Worm (Caenorhabditis elegans) whole organism, young adult: ENCODE results near the gene F10E7.11.

Experiments used
- D2030.7 ChIP-seq: fragments of 200-800 bp; sonication (Bioruptor generic); IDR thresholded peaks from 2 replicates; pipeline ENCODE4 v1.3.6; 2022; ENCODE audit warnings: missing genetic modification reagents, missing genetic modification characterization, missing compliant biosample characterization
- F23B12.7 ChIP-seq: sonication (generic microtip); optimal IDR thresholded peaks from 2 replicates; lab custom pipeline; 2017; ENCODE audit warnings: missing genetic modification characterization, mild to moderate bottlenecking, missing compliant biosample characterization, antibody characterized with exemption, moderate library complexity; ENCODE audit not compliant: insufficient read depth
- F33H1.4 ChIP-seq: fragments of 200-800 bp; sonication (Bioruptor generic); IDR thresholded peaks from 2 replicates; pipeline ENCODE4 v1.3.6; 2022; ENCODE audit warnings: missing genetic modification reagents, missing genetic modification characterization, missing compliant biosample characterization
- F39B2.1 ChIP-seq: fragments of 200-800 bp; sonication (Bioruptor generic); IDR thresholded peaks from 2 replicates; pipeline ENCODE4 v1.3.6; 2022; ENCODE audit warnings: missing genetic modification reagents, missing genetic modification characterization, missing compliant biosample characterization
- F52B5.7 ChIP-seq: sonication (generic microtip); optimal IDR thresholded peaks from 2 replicates; lab custom pipeline; 2016; ENCODE audit warnings: mild to moderate bottlenecking, missing genetic modification characterization, missing compliant biosample characterization
- F57A8.1 ChIP-seq: fragments of 200-800 bp; sonication (Bioruptor generic); optimal IDR thresholded peaks from 2 replicates; lab custom pipeline; 2018; ENCODE audit warnings: mild to moderate bottlenecking, missing genetic modification characterization, moderate library complexity, missing compliant biosample characterization
- F57C9.4 ChIP-seq: sonication (generic microtip); optimal IDR thresholded peaks from 2 replicates; lab custom pipeline; 2017; ENCODE audit warnings: mild to moderate bottlenecking, missing genetic modification characterization, missing compliant biosample characterization
- T07F8.4 ChIP-seq: sonication (generic microtip); optimal IDR thresholded peaks from 2 replicates; lab custom pipeline; 2016; ENCODE audit warnings: mild to moderate bottlenecking, missing genetic modification characterization, moderate library complexity, missing compliant biosample characterization
- Y53G8AR.9 ChIP-seq: fragments of 200-800 bp; sonication (Bioruptor generic); conservative IDR thresholded peaks from 2 replicates; pipeline ENCODE4 v1.3.6; 2022; ENCODE audit warnings: missing genetic modification reagents, missing genetic modification characterization, missing compliant biosample characterization
- ZK185.1 ChIP-seq: sonication (generic microtip); optimal IDR thresholded peaks from 2 replicates; lab custom pipeline; 2016; ENCODE audit warnings: mild to moderate bottlenecking, missing genetic modification characterization, missing compliant biosample characterization; ENCODE audit not compliant: poor library complexity, severe bottlenecking
- ama-1 ChIP-seq, 3 experiments: fragments of 150-350 bp in 1 of 3; sonication (generic microtip) in 2 of 3; optimal IDR thresholded peaks; 2 replicates each; lab custom pipeline; 2014 to 2018; ENCODE audit warnings: missing biosample characterization in 2 of 3, missing genetic modification characterization in 2 of 3, missing genetic modification reagents in 2 of 3
- aptf-2 ChIP-seq: fragments of 200-800 bp; sonication (Bioruptor generic); conservative IDR thresholded peaks from 2 replicates; pipeline ENCODE4 v1.3.6; 2022; ENCODE audit warnings: missing genetic modification reagents, missing genetic modification characterization, missing compliant biosample characterization
- attf-6 ChIP-seq: fragments of 200-800 bp; sonication (Bioruptor generic); IDR thresholded peaks from 2 replicates; pipeline ENCODE4 v1.3.6; 2022; ENCODE audit warnings: missing genetic modification reagents, missing genetic modification characterization, missing compliant biosample characterization
- ceh-27 ChIP-seq: fragments of 200-800 bp; sonication (Bioruptor generic); optimal IDR thresholded peaks from 2 replicates; lab custom pipeline; 2018; ENCODE audit warnings: mild to moderate bottlenecking, missing genetic modification characterization, moderate library complexity, missing compliant biosample characterization
- ceh-40 ChIP-seq: fragments of 200-800 bp; sonication (Bioruptor generic); IDR thresholded peaks from 2 replicates; pipeline ENCODE4 v1.3.6; 2022; ENCODE audit warnings: missing genetic modification characterization, missing compliant biosample characterization
- ceh-58 ChIP-seq: fragments of 200-800 bp; sonication (Bioruptor generic); IDR thresholded peaks from 2 replicates; pipeline ENCODE4 v1.3.6; 2022; ENCODE audit warnings: missing genetic modification characterization, missing compliant biosample characterization
- ceh-91 ChIP-seq: fragments of 200-800 bp; sonication (Bioruptor generic); IDR thresholded peaks from 2 replicates; pipeline ENCODE4 v1.3.6; 2022; ENCODE audit warnings: missing genetic modification reagents, missing genetic modification characterization, missing compliant biosample characterization
- egl-44 ChIP-seq: fragments of 200-800 bp; sonication (Bioruptor generic); IDR thresholded peaks from 2 replicates; pipeline ENCODE4 v1.3.6; 2022; ENCODE audit warnings: missing genetic modification reagents, missing genetic modification characterization, missing compliant biosample characterization
- ekl-4 ChIP-seq: fragments of 200-800 bp; sonication (Bioruptor generic); IDR thresholded peaks from 2 replicates; pipeline ENCODE4 v1.3.6; 2022; ENCODE audit warnings: missing genetic modification reagents, missing genetic modification characterization, missing compliant biosample characterization
- him-1 ChIP-seq: sonication (generic microtip); optimal IDR thresholded peaks from 2 replicates; lab custom pipeline; 2016; ENCODE audit warnings: missing genotype, missing genetic modification reagents, missing genetic modification characterization, missing compliant biosample characterization
- hlh-12 ChIP-seq: sonication (generic microtip); optimal IDR thresholded peaks from 2 replicates; lab custom pipeline; 2016; ENCODE audit warnings: missing genetic modification characterization, missing compliant biosample characterization
- hmg-20 ChIP-seq: fragments of 200-800 bp; sonication (Bioruptor generic); IDR thresholded peaks from 2 replicates; pipeline ENCODE4 v1.3.6; 2022; ENCODE audit warnings: missing genetic modification reagents, missing genetic modification characterization, missing compliant biosample characterization
- lin-35 ChIP-seq, 3 experiments: fragments of 150-350 bp in 2 of 3; sonication (generic microtip) in 1 of 3; optimal IDR thresholded peaks; 2 replicates each; lab custom pipeline; 2014 to 2018; ENCODE audit warnings: missing biosample characterization in 3 of 3, missing genetic modification characterization in 3 of 3, missing genetic modification reagents in 3 of 3
- lin-54 ChIP-seq: fragments of 200-800 bp; sonication (Bioruptor generic); optimal IDR thresholded peaks from 2 replicates; lab custom pipeline; 2018; ENCODE audit warnings: mild to moderate bottlenecking, missing genetic modification characterization, missing compliant biosample characterization
- lsl-1 ChIP-seq: fragments of 200-800 bp; sonication (Bioruptor generic); optimal IDR thresholded peaks from 2 replicates; lab custom pipeline; 2018; ENCODE audit warnings: mild to moderate bottlenecking, missing genetic modification characterization, moderate library complexity, missing compliant biosample characterization
- madf-10 ChIP-seq: sonication (generic microtip); optimal IDR thresholded peaks from 2 replicates; lab custom pipeline; 2016; ENCODE audit warnings: mild to moderate bottlenecking, missing genetic modification characterization, missing compliant biosample characterization
- madf-3 ChIP-seq: fragments of 200-800 bp; sonication (Bioruptor generic); IDR thresholded peaks from 2 replicates; pipeline ENCODE4 v1.3.6; 2022; ENCODE audit warnings: missing genetic modification reagents, missing genetic modification characterization, missing compliant biosample characterization
- madf-6 ChIP-seq: fragments of 200-800 bp; sonication (Bioruptor generic); IDR thresholded peaks from 2 replicates; pipeline ENCODE4 v1.3.6; 2022; ENCODE audit warnings: missing genetic modification reagents, missing genetic modification characterization, missing compliant biosample characterization
- mel-28 ChIP-seq: sonication (generic microtip); optimal IDR thresholded peaks from 2 replicates; lab custom pipeline; 2016; ENCODE audit warnings: borderline replicate concordance, mild to moderate bottlenecking, missing genetic modification characterization, missing compliant biosample characterization
- mes-4 ChIP-seq: sonication (generic microtip); optimal IDR thresholded peaks from 2 replicates; lab custom pipeline; 2016; ENCODE audit warnings: missing genotype, missing genetic modification characterization, missing compliant biosample characterization
- nfya-2 ChIP-seq: fragments of 200-800 bp; sonication (Bioruptor generic); IDR thresholded peaks from 2 replicates; pipeline ENCODE4 v1.3.6; 2022; ENCODE audit warnings: missing genetic modification reagents, missing genetic modification characterization, missing compliant biosample characterization
- pha-4 ChIP-seq: fragments of 150-350 bp; sonication (generic microtip); optimal IDR thresholded peaks from 2 replicates; lab custom pipeline; 2014; ENCODE audit warnings: missing biosample characterization, missing genetic modification reagents, missing genetic modification characterization
- rec-8 ChIP-seq, 2 experiments: sonication (generic microtip); optimal IDR thresholded peaks; 2 replicates each; lab custom pipeline; 2016; ENCODE audit warnings: mild to moderate bottlenecking in 2 of 2, missing genetic modification characterization in 2 of 2, missing genetic modification reagents in 2 of 2, missing genotype in 2 of 2, missing biosample characterization in 1 of 2, missing compliant biosample characterization in 1 of 2, moderate library complexity in 1 of 2
- repo-1 ChIP-seq: sonication (generic microtip); optimal IDR thresholded peaks from 2 replicates; lab custom pipeline; 2017; ENCODE audit warnings: mild to moderate bottlenecking, missing genetic modification characterization, missing compliant biosample characterization
- sea-2 ChIP-seq: fragments of 200-800 bp; sonication (Bioruptor generic); IDR thresholded peaks from 2 replicates; pipeline ENCODE4 v1.3.6; 2022; ENCODE audit warnings: missing genetic modification characterization, missing compliant biosample characterization
- snpc-1.3 ChIP-seq: sonication (generic microtip); optimal IDR thresholded peaks from 2 replicates; lab custom pipeline; 2017; ENCODE audit warnings: missing genetic modification characterization, mild to moderate bottlenecking, missing compliant biosample characterization, antibody characterized with exemption, moderate library complexity, missing genotype, missing genetic modification reagents; ENCODE audit not compliant: insufficient read depth
- snpc-3.4 ChIP-seq: sonication (generic microtip); optimal IDR thresholded peaks from 2 replicates; lab custom pipeline; 2017; ENCODE audit warnings: missing genetic modification characterization, mild to moderate bottlenecking, missing compliant biosample characterization, antibody characterized with exemption, moderate library complexity, missing genotype, missing genetic modification reagents
- snpc-4 ChIP-seq, 5 experiments: fragments of 150-350 bp in 1 of 5; sonication (generic microtip) in 4 of 5; optimal IDR thresholded peaks; 2 replicates each; lab custom pipeline; 2014 to 2018; ENCODE audit warnings: missing genetic modification characterization in 5 of 5, missing biosample characterization in 3 of 5, antibody characterized with exemption in 2 of 5, mild to moderate bottlenecking in 2 of 5, missing compliant biosample characterization in 2 of 5, missing genotype in 2 of 5, moderate library complexity in 2 of 5, missing genetic modification reagents in 1 of 5
- somi-1 ChIP-seq: fragments of 200-800 bp; sonication (Bioruptor generic); optimal IDR thresholded peaks from 2 replicates; lab custom pipeline; 2018; ENCODE audit warnings: mild to moderate bottlenecking, missing genetic modification characterization, missing compliant biosample characterization
- tbp1 ChIP-seq: fragments of 200-800 bp; sonication (Bioruptor generic); optimal IDR thresholded peaks from 2 replicates; lab custom pipeline; 2018; ENCODE audit warnings: mild to moderate bottlenecking, missing genetic modification characterization, missing compliant biosample characterization
- unc-130 ChIP-seq: sonication (generic microtip); optimal IDR thresholded peaks from 2 replicates; lab custom pipeline; 2016; ENCODE audit warnings: missing genetic modification reagents, missing genetic modification characterization, missing compliant biosample characterization
- unc-62 ChIP-seq: fragments of 150-350 bp; optimal IDR thresholded peaks from 2 replicates; lab custom pipeline; 2014; ENCODE audit warnings: missing biosample characterization, missing genetic modification reagents, missing genetic modification characterization

The F10E7.11 gene

ce11 chrII:7109956-7110355 lies 12.7 kb downstream of the F10E7.11 start, which contains the start of gene F10E7.9:
Gene F10E7.9 (minus strand): TSS chrII:7110056.
- TF ChIP-seq ceh-40 (GFP tag; lab: Robert Waterston, UW) (no peak), madf-10 (tag; lab: Kevin White, UChicago) (no peak), ceh-91 (no peak), egl-44 (GFP tag; lab: Robert Waterston, UW) (no peak), mel-28 (tag; lab: Kevin White, UChicago) (no peak), ceh-58 (GFP tag; lab: Robert Waterston, UW) (no peak), hlh-12 (no peak), F52B5.7 (no peak), him-1 (tag; lab: Kevin White, UChicago) (no peak)

DNA sequence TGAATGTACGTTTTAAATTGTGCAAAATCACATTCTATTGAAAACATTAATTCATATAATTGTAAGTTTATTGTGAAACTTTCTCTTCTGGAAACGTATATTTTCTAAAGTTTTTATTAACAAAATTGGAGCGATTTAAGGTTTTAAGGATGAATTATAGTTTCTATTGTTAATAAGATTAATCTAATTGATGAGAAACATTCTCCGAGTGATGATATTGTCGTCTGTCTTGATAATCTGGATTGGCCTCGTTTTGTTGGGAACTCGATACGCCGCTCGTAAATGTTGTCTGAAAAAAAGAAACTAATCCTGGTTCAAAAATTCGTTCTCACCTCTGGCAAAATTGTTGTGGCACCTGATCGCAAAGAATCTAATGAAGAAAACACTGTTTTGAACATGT lies 16.4 kb downstream of the F10E7.11 start:
- TF ChIP-seq Y53G8AR.9 (GFP tag; lab: Robert Waterston, UW) (0 out of 2 replicates have a peak, but pooled peaks have one; percentile 33), hmg-20 (no peak), mes-4 (no peak), lin-35 (GFP tag; optimal IDR thresholded peaks at IDR 0.05; lab: Kevin White, UChicago) (no peak), madf-6 (peak; percentile 67), ekl-4 (peak; percentile 62; the same call in 1 of the 2 replicates), attf-6 (GFP tag; lab: Robert Waterston, UW) (peak; percentile 43; the same call in 1 of the 2 replicates), F39B2.1 (GFP tag; lab: Robert Waterston, UW) (peak; percentile 51; the same call in 1 of the 2 replicates), repo-1 (tag; lab: Kevin White, UChicago) (no peak), ZK185.1 (no peak), madf-3 (GFP tag; lab: Robert Waterston, UW) (0 out of 2 replicates have a peak, but pooled peaks have one; percentile 6), lin-54 (GFP tag; lab: Kevin White, UChicago) (peak; percentile 25), F33H1.4 (GFP tag; lab: Robert Waterston, UW) (0 out of 2 replicates have a peak, but pooled peaks have one; percentile 5), snpc-3.4 (tag; lab: Kevin White, UChicago) (peak; percentile 3)
- TF ChIP-seq, all 124 proteins: peak for 9

DNA sequence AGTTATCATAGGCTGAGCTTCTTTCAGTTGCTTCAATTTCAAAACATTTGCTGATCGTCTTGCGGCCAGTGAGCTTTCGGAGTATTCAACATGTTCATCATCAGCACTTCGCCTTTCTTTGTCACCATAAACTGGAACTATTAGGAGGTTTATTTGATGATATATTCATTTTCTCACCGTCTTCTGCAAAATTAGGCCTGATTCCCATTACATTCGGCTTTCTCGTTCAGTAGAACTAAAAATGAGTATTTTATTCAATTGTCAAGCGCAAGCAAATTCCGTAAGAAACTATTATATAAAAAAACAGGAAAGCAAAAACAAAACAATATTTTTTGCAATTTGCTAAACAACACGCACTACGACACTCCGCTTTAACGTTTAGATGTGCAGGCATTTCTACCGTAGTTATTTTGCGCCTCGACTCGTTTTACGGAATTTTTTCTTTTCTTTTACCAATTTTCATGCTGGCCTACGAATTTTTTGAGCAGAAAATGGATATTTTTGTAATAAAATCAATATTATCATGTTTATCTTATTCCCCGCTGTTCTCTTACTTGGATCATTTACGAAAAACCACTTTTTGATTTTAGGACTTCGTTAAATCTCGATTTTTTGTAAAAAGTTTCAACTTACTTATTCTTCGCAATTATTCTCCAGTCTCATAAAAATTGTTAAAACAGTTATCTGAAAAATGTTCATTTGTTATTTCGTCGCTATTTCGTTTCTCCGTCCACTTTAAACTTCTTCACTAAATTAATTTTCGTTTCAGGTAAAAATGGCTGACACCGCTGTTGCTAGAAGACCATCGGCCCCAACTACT lies 17.7 kb downstream of the F10E7.11 start, which contains the start of the genes farl-11 and rpl-33:
Gene farl-11 (minus strand): TSS at position 242 of the 820 bp plus-strand sequence.
Gene rpl-33 (plus strand): TSS at position 770 of the 820 bp plus-strand sequence.
- TF ChIP-seq F33H1.4 (GFP tag; lab: Robert Waterston, UW) (peak; percentile 57), ceh-27 (GFP tag; lab: Kevin White, UChicago) (peak; percentile 25), snpc-1.3 (tag; lab: Kevin White, UChicago) (peak; percentile 59), F57A8.1 (GFP tag; lab: Kevin White, UChicago) (no peak), T07F8.4 (tag; lab: Kevin White, UChicago) (no peak), aptf-2 (GFP tag; lab: Robert Waterston, UW) (0 out of 2 replicates have a peak, but pooled peaks have one; percentile 33), somi-1 (GFP tag; lab: Kevin White, UChicago) (no peak), pha-4 (peak; percentile 76), F23B12.7 (tag; lab: Kevin White, UChicago) (peak; percentile 89), D2030.7 (GFP tag; lab: Robert Waterston, UW) (no peak), ama-1 (optimal IDR thresholded peaks at IDR 0.05; lab: Kevin White, UChicago) (no peak), ama-1 (GFP tag; optimal IDR thresholded peaks at IDR 0.05; lab: Kevin White, UChicago) (no peak), ZK185.1 (peak; percentile 37), unc-130 (GFP tag; lab: Kevin White, UChicago) (no peak), tbp1 (GFP tag; lab: Kevin White, UChicago) (peak; percentile 29), rec-8 (tag; optimal IDR thresholded peaks at IDR 0.05; lab: Kevin White, UChicago) (no peak), F57C9.4 (no peak), madf-10 (tag; lab: Kevin White, UChicago) (no peak), nfya-2 (GFP tag; lab: Robert Waterston, UW) (no peak), F52B5.7 (no peak), lsl-1 (GFP tag; lab: Kevin White, UChicago) (peak; percentile 73), unc-62 (GFP tag; lab: Kevin White, UChicago) (no peak), egl-44 (GFP tag; lab: Robert Waterston, UW) (no peak), sea-2 (GFP tag; lab: Robert Waterston, UW) (no peak), snpc-4 (GFP tag; optimal IDR thresholded peaks at IDR 0.05; lab: Kevin White, UChicago) (no peak), snpc-4 (tag; optimal IDR thresholded peaks at IDR 0.05; lab: Kevin White, UChicago) (peak in 3 of 4 experiments; percentile 33 to 65 (median 33))
